Worm (Caenorhabditis elegans) whole organism, young adult: ENCODE results near the gene F37C12.10.

Experiments used
- T07F8.4 ChIP-seq: sonication (generic microtip); optimal IDR thresholded peaks from 2 replicates; lab custom pipeline; 2016; ENCODE audit warnings: mild to moderate bottlenecking, missing genetic modification characterization, moderate library complexity, missing compliant biosample characterization
- Y53F4B.3 ChIP-seq: fragments of 200-800 bp; sonication (Bioruptor generic); IDR thresholded peaks from 2 replicates; pipeline ENCODE4 v1.3.6; 2022; ENCODE audit warnings: missing genetic modification reagents, missing genetic modification characterization, missing compliant biosample characterization
- hmg-20 ChIP-seq: fragments of 200-800 bp; sonication (Bioruptor generic); IDR thresholded peaks from 2 replicates; pipeline ENCODE4 v1.3.6; 2022; ENCODE audit warnings: missing genetic modification reagents, missing genetic modification characterization, missing compliant biosample characterization
- lin-35 ChIP-seq, 3 experiments: fragments of 150-350 bp in 2 of 3; sonication (generic microtip) in 1 of 3; optimal IDR thresholded peaks; 2 replicates each; lab custom pipeline; 2014 to 2018; ENCODE audit warnings: missing biosample characterization in 3 of 3, missing genetic modification characterization in 3 of 3, missing genetic modification reagents in 3 of 3
- rec-8 ChIP-seq, 2 experiments: sonication (generic microtip); optimal IDR thresholded peaks; 2 replicates each; lab custom pipeline; 2016; ENCODE audit warnings: mild to moderate bottlenecking in 2 of 2, missing genetic modification characterization in 2 of 2, missing genetic modification reagents in 2 of 2, missing genotype in 2 of 2, missing biosample characterization in 1 of 2, missing compliant biosample characterization in 1 of 2, moderate library complexity in 1 of 2
- snpc-3.4 ChIP-seq: sonication (generic microtip); optimal IDR thresholded peaks from 2 replicates; lab custom pipeline; 2017; ENCODE audit warnings: missing genetic modification characterization, mild to moderate bottlenecking, missing compliant biosample characterization, antibody characterized with exemption, moderate library complexity, missing genotype, missing genetic modification reagents
- snpc-4 ChIP-seq, 5 experiments: fragments of 150-350 bp in 1 of 5; sonication (generic microtip) in 4 of 5; optimal IDR thresholded peaks; 2 replicates each; lab custom pipeline; 2014 to 2018; ENCODE audit warnings: missing genetic modification characterization in 5 of 5, missing biosample characterization in 3 of 5, antibody characterized with exemption in 2 of 5, mild to moderate bottlenecking in 2 of 5, missing compliant biosample characterization in 2 of 5, missing genotype in 2 of 5, moderate library complexity in 2 of 5, missing genetic modification reagents in 1 of 5

- no peak for TF ChIP-seq hmg-20 (GFP tag; lab: Robert Waterston, UW)
- no peak for TF ChIP-seq T07F8.4
- TF ChIP-seq lin-35 (GFP tag; optimal IDR thresholded peaks at IDR 0.05; lab: Kevin White, UChicago): no peak
- no peak for TF ChIP-seq rec-8 (tag; optimal IDR thresholded peaks at IDR 0.05; lab: Kevin White, UChicago)
- TF ChIP-seq Y53F4B.3 (GFP tag; lab: Robert Waterston, UW): no peak
- no peak for TF ChIP-seq snpc-3.4
- no peak for TF ChIP-seq snpc-4 (GFP tag; optimal IDR thresholded peaks at IDR 0.05; lab: Kevin White, UChicago)
- no peak for TF ChIP-seq snpc-4 (tag; optimal IDR thresholded peaks at IDR 0.05; lab: Kevin White, UChicago)
Measured at ce11 chrIII:7138178-7138577, 50.0 kb downstream of the F37C12.10 start, which contains the start of gene B0280.11.
